Worm (Caenorhabditis elegans) whole organism, L2 larva: Measurements from ENCODE around the gene F57C2.4.

Experiments
- C34F6.9 ChIP-seq: fragments of 150-350 bp; optimal IDR thresholded peaks from 2 replicates; lab custom pipeline; 2014; ENCODE audit warnings: missing biosample characterization, missing genetic modification characterization
- F13H6.1 ChIP-seq: sonication (generic microtip); optimal IDR thresholded peaks from 2 replicates; lab custom pipeline; 2016; ENCODE audit warnings: missing genetic modification characterization, missing compliant biosample characterization
- R02D3.7 ChIP-seq: fragments of 150-350 bp; optimal IDR thresholded peaks from 2 replicates; lab custom pipeline; 2014; ENCODE audit warnings: missing biosample characterization, missing genetic modification characterization
- Y55F3AM.14 ChIP-seq: fragments of 200-800 bp; sonication (Bioruptor generic); optimal IDR thresholded peaks from 2 replicates; lab custom pipeline; 2018; ENCODE audit warnings: mild to moderate bottlenecking, missing genetic modification characterization, missing compliant biosample characterization
- alr-1 ChIP-seq: fragments of 150-350 bp; optimal IDR thresholded peaks from 2 replicates; lab custom pipeline; 2014; ENCODE audit warnings: missing biosample characterization, missing genetic modification characterization
- blmp-1 ChIP-seq: sonication (generic microtip); optimal IDR thresholded peaks from 2 replicates; lab custom pipeline; 2017; ENCODE audit warnings: missing genetic modification characterization, mild to moderate bottlenecking, missing compliant biosample characterization, antibody characterized with exemption, moderate library complexity; ENCODE audit not compliant: insufficient read depth
- ceh-16 ChIP-seq: fragments of 150-350 bp; optimal IDR thresholded peaks from 2 replicates; lab custom pipeline; 2014; ENCODE audit warnings: missing biosample characterization, missing genetic modification characterization
- ceh-82 ChIP-seq: fragments of 150-350 bp; optimal IDR thresholded peaks from 2 replicates; lab custom pipeline; 2014; ENCODE audit warnings: missing biosample characterization, missing genetic modification characterization
- crh-2 ChIP-seq: sonication (generic microtip); optimal IDR thresholded peaks from 2 replicates; lab custom pipeline; 2017; ENCODE audit warnings: missing biosample characterization, missing genetic modification characterization
- dmd-4 ChIP-seq: sonication (generic microtip); optimal IDR thresholded peaks from 2 replicates; lab custom pipeline; 2017; ENCODE audit warnings: missing biosample characterization, missing genetic modification characterization
- egl-27 ChIP-seq: sonication (generic microtip); optimal IDR thresholded peaks from 3 replicates; lab custom pipeline; 2017; ENCODE audit warnings: missing biosample characterization, missing genetic modification reagents, missing genetic modification characterization
- elt-3 ChIP-seq: sonication (generic microtip); optimal IDR thresholded peaks from 2 replicates; lab custom pipeline; 2017; ENCODE audit warnings: missing biosample characterization, missing genetic modification characterization
- fos-1 ChIP-seq: fragments of 150-350 bp; optimal IDR thresholded peaks from 2 replicates; lab custom pipeline; 2014; ENCODE audit warnings: missing biosample characterization, missing genetic modification characterization
- gmeb-1 ChIP-seq: fragments of 150-350 bp; optimal IDR thresholded peaks from 2 replicates; lab custom pipeline; 2014; ENCODE audit warnings: missing biosample characterization, missing genetic modification characterization
- lin-11 ChIP-seq: fragments of 150-350 bp; sonication (generic microtip); optimal IDR thresholded peaks from 2 replicates; lab custom pipeline; 2014; ENCODE audit warnings: missing biosample characterization, missing genetic modification characterization, inconsistent platforms, mixed read lengths
- lin-13 ChIP-seq: fragments of 150-350 bp; optimal IDR thresholded peaks from 2 replicates; lab custom pipeline; 2014; ENCODE audit warnings: missing biosample characterization, missing genetic modification reagents, missing genetic modification characterization
- lin-39 ChIP-seq: fragments of 150-350 bp; optimal IDR thresholded peaks from 2 replicates; lab custom pipeline; 2014; ENCODE audit warnings: missing biosample characterization, missing genetic modification reagents, missing genetic modification characterization
- lsy-2 ChIP-seq, 2 experiments: fragments of 150-350 bp in 1 of 2; sonication (generic microtip) in 1 of 2; optimal IDR thresholded peaks; 2 replicates each; lab custom pipeline; 2014 to 2017; ENCODE audit warnings: missing biosample characterization in 2 of 2, missing genetic modification characterization in 2 of 2
- mab-5 ChIP-seq: fragments of 150-350 bp; optimal IDR thresholded peaks from 2 replicates; lab custom pipeline; 2014; ENCODE audit warnings: missing biosample characterization, missing genetic modification characterization
- mbf-1 ChIP-seq: sonication (generic microtip); optimal IDR thresholded peaks from 2 replicates; lab custom pipeline; 2017; ENCODE audit warnings: missing biosample characterization, missing genetic modification characterization
- mdl-1 ChIP-seq, 2 experiments: fragments of 150-350 bp in 1 of 2; sonication (generic microtip) in 1 of 2; optimal IDR thresholded peaks; 2 replicates each; lab custom pipeline; 2017; ENCODE audit warnings: missing biosample characterization in 2 of 2, missing genetic modification characterization in 2 of 2
- nhr-10 ChIP-seq: sonication (generic microtip); optimal IDR thresholded peaks from 2 replicates; lab custom pipeline; 2017; ENCODE audit warnings: missing biosample characterization, missing genetic modification characterization
- nhr-12 ChIP-seq: fragments of 150-350 bp; optimal IDR thresholded peaks from 2 replicates; lab custom pipeline; 2014; ENCODE audit warnings: missing biosample characterization, missing genetic modification characterization
- nhr-129 ChIP-seq: fragments of 150-350 bp; optimal IDR thresholded peaks from 2 replicates; lab custom pipeline; 2014; ENCODE audit warnings: missing biosample characterization, missing genetic modification characterization
- nhr-21 ChIP-seq: fragments of 150-350 bp; optimal IDR thresholded peaks from 2 replicates; lab custom pipeline; 2014; ENCODE audit warnings: missing biosample characterization, missing genetic modification characterization
- nhr-23 ChIP-seq: fragments of 150-350 bp; optimal IDR thresholded peaks from 2 replicates; lab custom pipeline; 2014; ENCODE audit warnings: missing biosample characterization, missing genetic modification reagents, missing genetic modification characterization
- nhr-237 ChIP-seq: fragments of 150-350 bp; optimal IDR thresholded peaks from 2 replicates; lab custom pipeline; 2014; ENCODE audit warnings: missing biosample characterization, missing genetic modification characterization
- nhr-25 ChIP-seq: fragments of 150-350 bp; sonication (generic microtip); optimal IDR thresholded peaks from 3 replicates; lab custom pipeline; 2014; ENCODE audit warnings: missing biosample characterization, missing genetic modification characterization
- nhr-77 ChIP-seq: fragments of 150-350 bp; optimal IDR thresholded peaks from 2 replicates; lab custom pipeline; 2014; ENCODE audit warnings: missing biosample characterization, missing genetic modification characterization
- sem-4 ChIP-seq: fragments of 150-350 bp; optimal IDR thresholded peaks from 2 replicates; lab custom pipeline; 2014; ENCODE audit warnings: missing biosample characterization, missing genetic modification reagents, missing genetic modification characterization
- skn-1 ChIP-seq: sonication (generic microtip); optimal IDR thresholded peaks from 2 replicates; lab custom pipeline; 2017; ENCODE audit warnings: missing biosample characterization, missing genetic modification characterization
- sma-3 ChIP-seq: sonication (generic microtip); optimal IDR thresholded peaks from 2 replicates; lab custom pipeline; 2016; ENCODE audit warnings: missing genetic modification reagents, missing genetic modification characterization, missing compliant biosample characterization
- sma-9 ChIP-seq, 2 experiments: fragments of 150-350 bp in 1 of 2; sonication (generic microtip) in 1 of 2; optimal IDR thresholded peaks; 2 replicates each; lab custom pipeline; 2014 to 2016; ENCODE audit warnings: missing genetic modification characterization in 2 of 2, mild to moderate bottlenecking in 1 of 2, missing biosample characterization in 1 of 2, missing compliant biosample characterization in 1 of 2, missing genetic modification reagents in 1 of 2, moderate library complexity in 1 of 2
- snpc-4 ChIP-seq: fragments of 150-350 bp; optimal IDR thresholded peaks from 2 replicates; lab custom pipeline; 2014; ENCODE audit warnings: missing biosample characterization, missing genetic modification characterization
- unc-39 ChIP-seq: fragments of 150-350 bp; optimal IDR thresholded peaks from 2 replicates; lab custom pipeline; 2014; ENCODE audit warnings: missing biosample characterization, missing genetic modification characterization
- unc-55 ChIP-seq: fragments of 150-350 bp; sonication (generic microtip); optimal IDR thresholded peaks from 3 replicates; lab custom pipeline; 2014; ENCODE audit warnings: missing biosample characterization, missing genetic modification reagents, missing genetic modification characterization
- ztf-1 ChIP-seq: fragments of 200-800 bp; sonication (Bioruptor generic); conservative IDR thresholded peaks from 2 replicates; pipeline ENCODE4 v1.3.6; 2022; ENCODE audit warnings: missing genetic modification characterization, missing compliant biosample characterization
- ztf-4 ChIP-seq: fragments of 150-350 bp; optimal IDR thresholded peaks from 2 replicates; lab custom pipeline; 2014; ENCODE audit warnings: missing biosample characterization, missing genetic modification characterization

The F57C2.4 gene

DNA sequence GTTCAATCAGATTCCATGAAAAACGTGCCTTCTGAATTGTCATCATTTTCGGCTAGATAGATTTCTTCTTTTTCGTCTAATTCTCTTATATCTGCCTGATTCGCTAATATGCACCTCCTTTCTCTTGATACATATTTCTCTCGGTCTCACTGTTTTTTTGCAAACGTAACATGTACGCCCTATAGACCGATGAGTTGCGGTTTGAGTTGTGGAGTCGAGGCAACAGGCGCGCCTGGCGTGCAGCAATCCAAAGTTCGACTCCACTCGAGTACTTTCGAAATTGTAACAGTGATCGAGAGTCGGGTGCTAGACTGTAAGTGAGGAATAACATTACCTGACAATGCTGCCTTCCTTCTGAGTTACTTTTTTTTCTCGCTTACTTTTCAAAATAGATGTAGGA lies 28.3 kb upstream of the F57C2.4 start:
- TF ChIP-seq nhr-25, result peak; percentile 64
- peak; percentile 54 for TF ChIP-seq egl-27 (tag; lab: Kevin White, UChicago)
- no peak for TF ChIP-seq sem-4 (tag; lab: Kevin White, UChicago)
- TF ChIP-seq nhr-77 (tag; lab: Kevin White, UChicago), result peak; percentile 84
- TF ChIP-seq gmeb-1 (tag; lab: Kevin White, UChicago), result peak; percentile 72
- TF ChIP-seq C34F6.9 (tag; lab: Kevin White, UChicago), result peak; percentile 61
- peak; percentile 88 for TF ChIP-seq crh-2 (tag; lab: Kevin White, UChicago)
- peak; percentile 62 to 72 for TF ChIP-seq lsy-2 (tag; optimal IDR thresholded peaks at IDR 0.05; lab: Kevin White, UChicago)
- TF ChIP-seq lin-11 (tag; lab: Kevin White, UChicago), result peak; percentile 46
- no peak for TF ChIP-seq mab-5 (tag; lab: Kevin White, UChicago)
- peak; percentile 86 for TF ChIP-seq nhr-129 (tag; lab: Kevin White, UChicago)
- TF ChIP-seq snpc-4 (tag; lab: Kevin White, UChicago), result peak; percentile 81
- TF ChIP-seq nhr-12 (tag; lab: Kevin White, UChicago), result no peak
- TF ChIP-seq mdl-1 (tag; optimal IDR thresholded peaks at IDR 0.05; lab: Kevin White, UChicago), result peak in 1 of 2 experiments; percentile 60
- peak; percentile 14 for TF ChIP-seq skn-1
- no peak for TF ChIP-seq alr-1
- peak; percentile 74 for TF ChIP-seq fos-1
- TF ChIP-seq ztf-1 (GFP tag; lab: Robert Waterston, UW), result no peak
- TF ChIP-seq lin-39, result no peak
- peak; percentile 66 for TF ChIP-seq unc-55 (GFP tag; lab: Kevin White, UChicago)
- peak; percentile 72 for TF ChIP-seq ceh-16 (tag; lab: Kevin White, UChicago)
- no peak for TF ChIP-seq dmd-4 (tag; lab: Kevin White, UChicago)
- TF ChIP-seq lin-13 (GFP tag; lab: Kevin White, UChicago), result peak; percentile 76
- TF ChIP-seq nhr-21 (tag; lab: Kevin White, UChicago), result peak; percentile 93
- peak; percentile 91 for TF ChIP-seq sma-3
- peak; percentile 65 for TF ChIP-seq ztf-4 (tag; lab: Kevin White, UChicago)
- peak; percentile 53 for TF ChIP-seq nhr-23 (tag; lab: Kevin White, UChicago)
- peak; percentile 54 for TF ChIP-seq blmp-1 (tag; lab: Kevin White, UChicago)
- TF ChIP-seq sma-9 (GFP tag; optimal IDR thresholded peaks at IDR 0.05; lab: Kevin White, UChicago), result peak; percentile 78
- no peak for TF ChIP-seq sma-9 (tag; optimal IDR thresholded peaks at IDR 0.05; lab: Kevin White, UChicago)
- peak; percentile 70 for TF ChIP-seq F13H6.1
- peak; percentile 62 for TF ChIP-seq Y55F3AM.14 (GFP tag; lab: Kevin White, UChicago)
- peak; percentile 21 for TF ChIP-seq mbf-1 (tag; lab: Kevin White, UChicago)

- no peak for TF ChIP-seq fos-1
- TF ChIP-seq F13H6.1, result no peak
- peak; percentile 29 for TF ChIP-seq nhr-129 (tag; lab: Kevin White, UChicago)
- TF ChIP-seq nhr-23 (tag; lab: Kevin White, UChicago), result no peak
- TF ChIP-seq nhr-10 (tag; lab: Kevin White, UChicago), result no peak
- TF ChIP-seq sma-9 (GFP tag; optimal IDR thresholded peaks at IDR 0.05; lab: Kevin White, UChicago), result peak; percentile 57
- TF ChIP-seq sma-9 (tag; optimal IDR thresholded peaks at IDR 0.05; lab: Kevin White, UChicago), result no peak
- no peak for TF ChIP-seq sem-4 (tag; lab: Kevin White, UChicago)
These were observed 27.3 kb upstream of the F57C2.4 start, which contains the start of gene dhs-8 for ce11 chrII:14497848-14498247. TSS of gene dhs-8 (plus strand) at chrII:14498026.

- TF ChIP-seq skn-1, result no peak
- TF ChIP-seq nhr-237 (tag; lab: Kevin White, UChicago), result no peak
- no peak for TF ChIP-seq nhr-25
- TF ChIP-seq ceh-16 (tag; lab: Kevin White, UChicago), result no peak
- TF ChIP-seq lin-39, result no peak
- no peak for TF ChIP-seq nhr-77 (tag; lab: Kevin White, UChicago)
- no peak for TF ChIP-seq ceh-82 (tag; lab: Kevin White, UChicago)
- no peak for TF ChIP-seq dmd-4 (tag; lab: Kevin White, UChicago)
- TF ChIP-seq fos-1, result no peak
- TF ChIP-seq ztf-1 (GFP tag; lab: Robert Waterston, UW), result no peak
- no peak for TF ChIP-seq F13H6.1
- no peak for TF ChIP-seq nhr-12 (tag; lab: Kevin White, UChicago)
- no peak for TF ChIP-seq mab-5 (tag; lab: Kevin White, UChicago)
- no peak for TF ChIP-seq mbf-1 (tag; lab: Kevin White, UChicago)
- TF ChIP-seq unc-39, result no peak
- TF ChIP-seq R02D3.7 (tag; lab: Kevin White, UChicago), result no peak
- no peak for TF ChIP-seq elt-3 (tag; lab: Kevin White, UChicago)
- no peak for TF ChIP-seq Y55F3AM.14 (GFP tag; lab: Kevin White, UChicago)
- TF ChIP-seq nhr-129 (tag; lab: Kevin White, UChicago), result no peak
- no peak for TF ChIP-seq nhr-23 (tag; lab: Kevin White, UChicago)
These were observed 25.0 kb upstream of the F57C2.4 start, which contains the start of gene K10H10.4 for ce11 chrII:14500122-14500521. TSS of gene K10H10.4 (plus strand) at chrII:14500422.
